Fruit fly (Drosophila melanogaster): ENCODE results near the gene CG33127.

DNA sequence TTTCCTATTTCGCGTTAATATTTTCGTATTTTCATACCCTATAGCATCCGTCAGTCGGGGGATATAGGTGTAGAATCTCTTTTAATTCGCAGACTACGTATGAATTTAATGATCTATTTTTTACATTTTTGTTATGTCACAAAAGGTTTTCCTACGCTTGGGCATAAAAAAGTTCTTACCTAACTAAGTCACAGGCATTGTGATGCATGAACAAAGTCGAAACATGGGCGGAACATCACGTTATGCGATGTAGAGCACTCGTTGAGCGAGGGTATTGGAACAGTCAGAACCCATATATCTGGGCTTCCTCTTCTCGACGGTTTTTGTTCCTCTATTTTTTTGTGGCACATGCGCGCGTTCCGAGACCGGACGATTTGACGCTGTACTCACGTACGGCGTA is 12.7 kb upstream of the CG33127 start:
- TF ChIP-seq CG11617 (GFP tag; optimal IDR thresholded peaks at IDR 0.05) (no peak), cic (GFP tag; optimal IDR thresholded peaks at IDR 0.05) (no peak)
